Worm (Caenorhabditis elegans) whole organism, L4 larva: ENCODE data around the gene B0454.26.
A peak's percentile ranks its signal among the peaks of the same experiment; 100 is the strongest.

Experiments used
- D1046.2 ChIP-seq: fragments of 200-800 bp; sonication (Bioruptor generic); IDR thresholded peaks from 2 replicates; pipeline ENCODE4 v1.3.6; 2022; ENCODE audit warnings: missing genetic modification characterization, missing compliant biosample characterization
- F10B5.3 ChIP-seq: sonication (generic microtip); optimal IDR thresholded peaks from 2 replicates; lab custom pipeline; 2016; ENCODE audit warnings: mild to moderate bottlenecking, missing genetic modification characterization, missing compliant biosample characterization
- Y48G9A.11 ChIP-seq: fragments of 200-800 bp; sonication (Bioruptor generic); IDR thresholded peaks from 2 replicates; pipeline ENCODE4 v1.3.6; 2022; ENCODE audit warnings: missing genetic modification reagents, missing genetic modification characterization, missing compliant biosample characterization
- Y5F2A.4 ChIP-seq: fragments of 200-800 bp; sonication (Bioruptor generic); optimal IDR thresholded peaks from 2 replicates; lab custom pipeline; 2018; ENCODE audit warnings: mild to moderate bottlenecking, missing genetic modification characterization, missing compliant biosample characterization
- ZK337.2 ChIP-seq: fragments of 200-800 bp; sonication (Bioruptor generic); IDR thresholded peaks from 2 replicates; pipeline ENCODE4 v1.3.6; 2022; ENCODE audit warnings: missing genetic modification reagents, missing genetic modification characterization, missing compliant biosample characterization
- ZK546.5 ChIP-seq, 2 experiments: sonication (generic microtip); optimal IDR thresholded peaks; 2 replicates each; lab custom pipeline; 2017; ENCODE audit warnings: missing biosample characterization in 2 of 2, missing genetic modification characterization in 2 of 2
- aha-1 ChIP-seq: fragments of 150-350 bp; peaks from one replicate; lab custom pipeline; 2014; ENCODE audit warnings: missing biosample characterization, missing genetic modification characterization
- aly-2 ChIP-seq: sonication (generic microtip); optimal IDR thresholded peaks from 2 replicates; lab custom pipeline; 2018; ENCODE audit warnings: missing biosample characterization, missing genetic modification characterization
- ceh-20 ChIP-seq: fragments of 200-800 bp; sonication (Bioruptor generic); IDR thresholded peaks from 2 replicates; pipeline ENCODE4 v1.3.6; 2022; ENCODE audit warnings: missing genetic modification reagents, missing genetic modification characterization, missing compliant biosample characterization
- ceh-28 ChIP-seq: fragments of 150-350 bp; optimal IDR thresholded peaks from 2 replicates; lab custom pipeline; 2014; ENCODE audit warnings: missing biosample characterization, missing genetic modification reagents, missing genetic modification characterization
- ceh-62 ChIP-seq: sonication (generic microtip); optimal IDR thresholded peaks from 2 replicates; lab custom pipeline; 2017; ENCODE audit warnings: missing biosample characterization, missing genetic modification characterization
- daf-8 ChIP-seq: fragments of 200-800 bp; sonication (Bioruptor generic); IDR thresholded peaks from 2 replicates; pipeline ENCODE4 v1.3.6; 2022; ENCODE audit warnings: missing genetic modification characterization, missing compliant biosample characterization
- dmd-9 ChIP-seq: fragments of 200-800 bp; sonication (Bioruptor generic); IDR thresholded peaks from 2 replicates; pipeline ENCODE4 v1.3.6; 2022; ENCODE audit warnings: missing genetic modification reagents, missing genetic modification characterization, missing compliant biosample characterization
- egl-43 ChIP-seq: fragments of 200-800 bp; sonication (Bioruptor generic); IDR thresholded peaks from 2 replicates; pipeline ENCODE4 v1.3.6; 2022; ENCODE audit warnings: missing genetic modification reagents, missing genetic modification characterization, missing compliant biosample characterization
- fkh-10 ChIP-seq: fragments of 150-350 bp; optimal IDR thresholded peaks from 2 replicates; lab custom pipeline; 2014; ENCODE audit warnings: missing biosample characterization, missing genetic modification reagents, missing genetic modification characterization
- hif-1 ChIP-seq, 2 experiments: sonication (generic microtip); optimal IDR thresholded peaks; 2 replicates each; lab custom pipeline; 2016 to 2017; ENCODE audit warnings: missing compliant biosample characterization in 2 of 2, missing genetic modification characterization in 2 of 2, missing genetic modification reagents in 2 of 2, missing genotype in 2 of 2, mild to moderate bottlenecking in 1 of 2
- lin-38 ChIP-seq: fragments of 200-800 bp; sonication (Bioruptor generic); IDR thresholded peaks from 2 replicates; pipeline ENCODE4 v1.3.6; 2022; ENCODE audit warnings: missing genetic modification reagents, missing genetic modification characterization, missing compliant biosample characterization
- lin-39 ChIP-seq: fragments of 150-350 bp; optimal IDR thresholded peaks from 2 replicates; lab custom pipeline; 2014; ENCODE audit warnings: missing biosample characterization, missing genetic modification reagents, missing genetic modification characterization
- mdt-29 ChIP-seq: fragments of 200-800 bp; sonication (Bioruptor generic); IDR thresholded peaks from 2 replicates; pipeline ENCODE4 v1.3.6; 2022; ENCODE audit warnings: missing genetic modification reagents, missing genetic modification characterization, missing compliant biosample characterization
- mep-1 ChIP-seq: fragments of 150-350 bp; sonication (generic microtip); optimal IDR thresholded peaks from 3 replicates; lab custom pipeline; 2014; ENCODE audit warnings: missing biosample characterization, missing genetic modification characterization
- mxl-2 ChIP-seq: fragments of 200-800 bp; sonication (Bioruptor generic); conservative IDR thresholded peaks from 2 replicates; pipeline ENCODE4 v1.3.6; 2022; ENCODE audit warnings: missing genetic modification reagents, missing genetic modification characterization, missing compliant biosample characterization
- nhr-11 ChIP-seq: fragments of 150-350 bp; optimal IDR thresholded peaks from 2 replicates; lab custom pipeline; 2014; ENCODE audit warnings: missing biosample characterization, missing genetic modification characterization
- nhr-237 ChIP-seq: sonication (generic microtip); optimal IDR thresholded peaks from 2 replicates; lab custom pipeline; 2017; ENCODE audit warnings: missing biosample characterization, missing genetic modification characterization
- php-3 ChIP-seq: fragments of 200-800 bp; sonication (Bioruptor generic); IDR thresholded peaks from 2 replicates; pipeline ENCODE4 v1.3.6; 2022; ENCODE audit warnings: missing genetic modification reagents, missing genetic modification characterization, missing compliant biosample characterization
- pqm-1 ChIP-seq: sonication (generic microtip); optimal IDR thresholded peaks from 2 replicates; lab custom pipeline; 2017; ENCODE audit warnings: missing biosample characterization, missing genetic modification characterization
- set-16 ChIP-seq: fragments of 200-800 bp; sonication (Bioruptor generic); IDR thresholded peaks from 2 replicates; pipeline ENCODE4 v1.3.6; 2022; ENCODE audit warnings: missing genetic modification reagents, missing genetic modification characterization, missing compliant biosample characterization
- spr-1 ChIP-seq: sonication (generic microtip); optimal IDR thresholded peaks from 2 replicates; lab custom pipeline; 2016; ENCODE audit warnings: mild to moderate bottlenecking, missing genetic modification characterization, missing compliant biosample characterization
- tra-1 ChIP-seq: fragments of 200-800 bp; sonication (Bioruptor generic); IDR thresholded peaks from 2 replicates; pipeline ENCODE4 v1.3.6; 2022; ENCODE audit warnings: missing genetic modification reagents, missing genetic modification characterization, missing compliant biosample characterization
- unc-62 ChIP-seq, 3 experiments: fragments of 150-350 bp in 1 of 3; sonication (generic microtip); optimal IDR thresholded peaks in 2 of 3; peaks in 1 of 3; 1 replicate in 1 of 3; 2 replicates in 2 of 3; lab custom pipeline; 2014 to 2017; ENCODE audit warnings: missing biosample characterization in 3 of 3, missing genetic modification characterization in 3 of 3, missing genetic modification reagents in 3 of 3, missing genotype in 1 of 3
- ztf-11 ChIP-seq: fragments of 150-350 bp; optimal IDR thresholded peaks from 2 replicates; lab custom pipeline; 2014; ENCODE audit warnings: missing biosample characterization, missing genetic modification characterization

B0454.26 gene

DNA sequence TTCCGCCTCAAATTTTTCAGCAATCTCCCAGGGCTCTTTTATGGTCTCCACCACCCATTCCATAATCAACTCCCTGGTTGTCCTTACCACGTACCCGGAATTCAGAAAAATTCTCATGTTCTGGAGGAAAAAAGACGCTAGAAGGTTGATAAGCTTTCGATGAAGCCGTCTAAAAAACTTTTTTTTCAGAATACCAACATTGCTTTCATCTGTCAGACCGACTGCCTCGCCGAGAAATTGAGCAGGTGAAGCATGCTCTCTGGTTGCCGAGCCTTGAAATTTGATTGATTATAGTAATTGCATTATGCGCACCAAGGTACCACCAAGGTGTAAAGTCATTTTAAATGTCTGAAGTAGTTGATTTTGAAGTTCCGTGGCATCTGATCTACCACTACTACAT lies 7.5 kb upstream of the B0454.26 start, which contains the start of gene sri-30:
sri-30 (plus strand) TSS at position 301 of the 400 bp plus-strand sequence.
- TF ChIP-seq daf-8 (GFP tag; lab: Robert Waterston, UW) (no peak), unc-62 (GFP tag; optimal IDR thresholded peaks at IDR 0.05 in 1 of 2; lab: Kevin White, UChicago) (peak in 1 of 2 experiments; percentile 87), unc-62 (tag; optimal IDR thresholded peaks at IDR 0.05; lab: Kevin White, UChicago) (no peak)
- TF ChIP-seq, all 104 proteins: peak for 1

DNA sequence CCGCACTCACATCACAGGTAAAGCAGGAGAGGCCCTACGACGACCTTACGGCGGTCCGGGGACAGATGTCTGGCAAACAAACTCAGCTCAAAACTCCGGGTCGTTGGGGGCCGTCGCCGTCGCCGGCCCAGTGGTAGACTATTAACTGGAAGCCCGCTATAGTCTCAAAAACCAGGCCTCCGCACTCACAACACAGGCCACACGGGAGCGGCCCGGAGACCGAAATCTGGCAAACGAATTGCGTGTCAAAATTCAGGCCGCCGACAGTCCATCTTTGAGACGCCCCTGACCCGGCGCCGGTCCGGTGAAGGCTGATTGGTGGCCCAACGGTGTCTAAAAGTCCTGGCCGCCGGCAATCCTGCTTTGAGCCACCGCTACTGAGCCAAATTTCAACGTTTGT lies 7.1 kb upstream of the B0454.26 start:
- TF ChIP-seq set-16 (peak; percentile 84), egl-43 (peak; percentile 25; the same call in 1 of the 2 replicates), spr-1 (tag; lab: Kevin White, UChicago) (no peak), ztf-11 (tag; lab: Kevin White, UChicago) (no peak), ZK546.5 (tag; optimal IDR thresholded peaks at IDR 0.05; lab: Kevin White, UChicago) (no peak)

DNA sequence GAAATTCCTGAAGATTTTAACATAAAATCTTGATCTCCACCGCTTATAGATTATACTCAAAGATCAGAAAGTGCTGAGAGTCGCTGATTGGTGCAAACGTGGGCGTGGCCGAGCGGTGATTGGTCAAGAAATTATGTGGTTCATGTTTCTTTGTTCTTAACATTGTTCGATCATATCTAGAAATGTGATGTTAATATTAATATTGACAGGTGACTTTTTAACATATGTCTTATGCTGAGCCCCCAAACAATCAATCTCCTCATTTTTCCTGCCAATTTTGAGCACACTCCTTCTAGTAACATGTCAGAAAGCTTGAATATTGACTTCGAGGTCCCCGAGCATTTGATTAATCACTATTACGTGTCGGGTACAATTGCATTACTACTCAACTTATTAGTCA lies 5.7 kb upstream of the B0454.26 start, which contains the start of gene sri-29:
sri-29 (plus strand) TSS at position 301 of the 400 bp plus-strand sequence.
- no peak for TF ChIP-seq egl-43
- TF ChIP-seq nhr-237: no peak
- TF ChIP-seq lin-39 (tag; lab: Kevin White, UChicago): no peak
- peak in 1 of 2 experiments; percentile 13 for TF ChIP-seq unc-62 (GFP tag; optimal IDR thresholded peaks at IDR 0.05 in 1 of 2; lab: Kevin White, UChicago)
- TF ChIP-seq unc-62 (tag; optimal IDR thresholded peaks at IDR 0.05; lab: Kevin White, UChicago): no peak
- TF ChIP-seq aly-2: no peak
- TF ChIP-seq, all 104 proteins: peak for 1

DNA sequence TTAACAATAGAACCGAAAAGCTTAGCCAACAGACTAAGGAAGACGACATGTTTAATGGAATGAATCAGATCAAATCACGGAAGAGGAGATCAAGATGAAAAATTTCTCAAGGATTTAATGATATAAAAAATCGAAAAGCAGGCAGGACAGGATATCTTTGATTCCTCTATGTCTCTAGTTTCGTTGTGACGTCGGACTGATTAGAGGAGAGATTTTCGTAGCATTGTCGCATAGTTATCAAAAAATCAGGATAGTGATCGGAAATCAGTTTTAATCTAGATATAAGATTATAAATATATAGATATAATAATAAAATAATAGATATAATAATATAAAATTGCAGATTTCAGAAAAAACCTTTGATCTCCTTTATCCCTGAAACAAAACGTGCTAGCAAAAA lies 5.0 kb upstream of the B0454.26 start, which contains the start of gene B0454.8:
B0454.8 (minus strand) TSS at position 101 of the 400 bp plus-strand sequence.
- TF ChIP-seq mxl-2 (no peak), tra-1 (GFP tag; lab: Robert Waterston, UW) (no peak), Y48G9A.11 (no peak), D1046.2 (GFP tag; lab: Robert Waterston, UW) (no peak), hif-1 (tag; optimal IDR thresholded peaks at IDR 0.05; lab: Kevin White, UChicago) (no peak), ZK546.5 (tag; optimal IDR thresholded peaks at IDR 0.05; lab: Kevin White, UChicago) (no peak), php-3 (GFP tag; lab: Robert Waterston, UW) (no peak), Y5F2A.4 (GFP tag; lab: Kevin White, UChicago) (no peak)

DNA sequence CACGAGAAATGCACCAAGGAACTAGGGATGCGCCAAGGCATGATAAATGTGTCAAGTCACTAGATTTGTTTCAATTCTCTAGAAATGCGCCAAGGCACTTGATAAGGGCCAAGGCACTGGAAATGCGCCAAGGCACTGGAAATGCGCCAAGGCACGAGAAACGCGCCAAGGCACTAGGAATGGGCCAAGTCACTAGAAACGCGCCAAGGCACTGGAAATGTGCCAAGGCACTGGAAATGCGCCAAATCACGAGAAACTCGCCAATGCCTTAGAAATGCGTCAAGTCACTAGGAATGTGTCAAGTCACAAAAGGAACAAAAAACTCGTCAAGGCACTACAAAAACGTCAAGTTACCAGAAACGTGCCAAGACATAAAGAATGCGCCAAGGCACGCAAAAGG lies 2.0 kb downstream of the B0454.26 start:
- TF ChIP-seq tra-1 (GFP tag; lab: Robert Waterston, UW) (0 out of 2 replicates have a peak, but pooled peaks have one; percentile 16), dmd-9 (GFP tag; lab: Robert Waterston, UW) (no peak), lin-38 (peak; percentile 45), mep-1 (tag; lab: Kevin White, UChicago) (no peak), mdt-29 (GFP tag; lab: Robert Waterston, UW) (no peak), fkh-10 (GFP tag; lab: Kevin White, UChicago) (no peak), ceh-20 (GFP tag; lab: Robert Waterston, UW) (peak; percentile 23; the same call in 1 of the 2 replicates), nhr-11 (tag; lab: Kevin White, UChicago) (no peak), aha-1 (tag; lab: Kevin White, UChicago) (peak; percentile 81), ZK337.2 (0 out of 2 replicates have a peak, but pooled peaks have one; percentile 10), F10B5.3 (tag; lab: Kevin White, UChicago) (no peak), aly-2 (no peak)

DNA sequence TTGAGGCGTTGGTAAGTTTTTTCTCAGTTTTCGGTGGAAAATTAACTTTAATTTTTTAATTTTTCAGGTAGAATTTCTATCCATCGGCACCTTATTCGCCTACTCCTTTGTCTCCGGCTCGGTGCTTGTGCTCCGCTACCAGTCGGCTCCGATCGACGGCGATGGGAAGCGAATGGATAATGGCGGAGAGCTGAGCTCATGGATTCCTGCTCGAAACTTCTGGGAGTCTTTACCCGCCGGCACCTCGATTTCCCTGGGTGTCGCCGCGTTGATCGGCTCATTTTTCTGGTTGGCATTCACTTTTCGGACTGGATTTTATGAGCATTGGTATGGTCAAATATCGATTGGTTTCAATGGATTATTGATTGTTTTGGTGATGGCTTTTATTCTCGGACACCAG lies 3.4 kb downstream of the B0454.26 start:
- peak; percentile 55 for TF ChIP-seq ceh-28 (tag; lab: Kevin White, UChicago)
- peak; percentile 75 for TF ChIP-seq set-16
- no peak for TF ChIP-seq pqm-1 (tag; lab: Kevin White, UChicago)
- TF ChIP-seq ceh-62 (tag; lab: Kevin White, UChicago): no peak
